Worm (Caenorhabditis elegans) whole organism, L3 larva: Measurements from ENCODE around the gene pkn-1.

Source experiments
- egl-5 ChIP-seq: fragments of 150-350 bp; optimal IDR thresholded peaks from 2 replicates; lab custom pipeline; 2017; ENCODE audit warnings: missing biosample characterization, missing genetic modification reagents, missing genetic modification characterization, inconsistent platforms
- elt-1 ChIP-seq: fragments of 150-350 bp; optimal IDR thresholded peaks from 2 replicates; lab custom pipeline; 2014; ENCODE audit warnings: missing biosample characterization, missing genetic modification characterization
- eor-1 ChIP-seq, 2 experiments: fragments of 150-350 bp; optimal IDR thresholded peaks; 2 replicates each; lab custom pipeline; 2014 to 2018; ENCODE audit warnings: missing biosample characterization in 2 of 2, missing genetic modification characterization in 2 of 2
- unc-39 ChIP-seq: sonication (generic microtip); optimal IDR thresholded peaks from 4 replicates; lab custom pipeline; 2017; ENCODE audit warnings: missing biosample characterization, missing genetic modification characterization

pkn-1 gene

DNA sequence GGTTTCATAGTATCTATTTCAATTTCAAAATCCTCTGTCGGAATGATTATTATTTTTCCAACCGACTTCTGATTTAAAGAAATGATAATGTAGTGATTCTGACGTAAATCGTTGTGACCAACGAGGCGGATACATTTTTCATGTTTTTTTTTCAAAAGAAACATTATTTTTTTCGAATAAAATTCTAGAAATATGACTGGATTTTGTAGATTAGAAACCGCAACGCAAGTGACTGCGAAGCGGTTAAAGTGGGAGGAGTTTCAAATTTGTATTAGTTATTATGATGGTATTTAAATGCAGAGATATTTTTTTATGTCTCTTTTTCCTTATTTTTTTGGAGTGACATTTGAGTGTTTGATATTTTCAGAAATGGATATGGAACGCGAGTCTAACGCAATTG is 49.9 kb downstream of the pkn-1 start, which contains the start of gene C39B10.5:
C39B10.5 (plus strand) TSS at position 362 of the 400 bp plus-strand sequence.
- TF ChIP-seq egl-5 (no peak), eor-1 (tag; optimal IDR thresholded peaks at IDR 0.05; lab: Kevin White, UChicago) (no peak), elt-1 (tag; lab: Kevin White, UChicago) (no peak), unc-39 (no peak)
